Fruit fly (Drosophila melanogaster) whole organism, embryonic: ENCODE results near the gene Sfp77F.
A peak's percentile ranks its signal among the peaks of the same experiment; 100 is the strongest.

Source experiments
- CG10654 ChIP-seq: fragments of 200-800 bp; sonication (Bioruptor generic); optimal IDR thresholded peaks from 2 replicates; lab custom pipeline; 2016; ENCODE audit warnings: missing biosample characterization, missing genetic modification characterization
- CG11560 ChIP-seq: fragments of 200-800 bp; sonication (Bioruptor generic); IDR thresholded peaks from 3 replicates; pipeline ENCODE4 v1.3.6; 2022; ENCODE audit warnings: missing biosample characterization, missing genetic modification characterization
- CG12219 ChIP-seq: fragments of 200-800 bp; sonication (Bioruptor generic); optimal IDR thresholded peaks from 3 replicates; lab custom pipeline; 2018; ENCODE audit warnings: missing biosample characterization, mild to moderate bottlenecking, missing genetic modification characterization
- CG14860 ChIP-seq: fragments of 200-800 bp; sonication (Bioruptor generic); IDR thresholded peaks from 3 replicates; pipeline ENCODE4 v1.3.6; 2022; ENCODE audit warnings: missing biosample characterization, missing genetic modification characterization; ENCODE audit not compliant: partially characterized antibody
- CG1603 ChIP-seq: fragments of 200-800 bp; sonication (Bioruptor generic); optimal IDR thresholded peaks from 2 replicates; lab custom pipeline; 2019; ENCODE audit warnings: missing biosample characterization, mild to moderate bottlenecking, missing genetic modification characterization, moderate library complexity
- CG17328 ChIP-seq: fragments of 200-800 bp; sonication (Bioruptor generic); IDR thresholded peaks from 2 replicates; pipeline ENCODE4 v1.3.6; 2022; ENCODE audit warnings: missing biosample characterization, missing genetic modification characterization
- CG17359 ChIP-seq: fragments of 200-800 bp; sonication (Bioruptor generic); optimal IDR thresholded peaks from 3 replicates; lab custom pipeline; 2018; ENCODE audit warnings: missing biosample characterization, mild to moderate bottlenecking, missing genetic modification characterization, moderate library complexity
- CG2116 ChIP-seq: fragments of 200-800 bp; sonication (Bioruptor generic); optimal IDR thresholded peaks from 3 replicates; lab custom pipeline; 2018; ENCODE audit warnings: missing biosample characterization, mild to moderate bottlenecking, missing genetic modification characterization
- CG2678 ChIP-seq: fragments of 200-800 bp; sonication (Bioruptor generic); optimal IDR thresholded peaks from 3 replicates; lab custom pipeline; 2019; ENCODE audit warnings: missing biosample characterization, mild to moderate bottlenecking, missing genetic modification characterization, moderate library complexity
- CG30403 ChIP-seq: fragments of 200-800 bp; sonication (Bioruptor generic); optimal IDR thresholded peaks from 3 replicates; lab custom pipeline; 2016; ENCODE audit warnings: missing biosample characterization, missing genetic modification characterization
- CG33213 ChIP-seq: fragments of 200-800 bp; sonication (Bioruptor generic); optimal IDR thresholded peaks from 3 replicates; lab custom pipeline; 2016; ENCODE audit warnings: missing biosample characterization, missing genetic modification characterization
- CG6791 ChIP-seq: fragments of 200-800 bp; sonication (Bioruptor generic); IDR thresholded peaks from 3 replicates; pipeline ENCODE4 v1.3.6; 2022; ENCODE audit warnings: missing biosample characterization, missing genetic modification characterization; ENCODE audit not compliant: partially characterized antibody
- CG6813 ChIP-seq: fragments of 200-800 bp; sonication (Bioruptor generic); optimal IDR thresholded peaks from 2 replicates; lab custom pipeline; 2017; ENCODE audit warnings: missing biosample characterization, missing genetic modification characterization, mild to moderate bottlenecking, moderate library complexity, missing genetic modification reagents
- CG7987 ChIP-seq: fragments of 200-800 bp; sonication (Bioruptor generic); optimal IDR thresholded peaks from 2 replicates; lab custom pipeline; 2018; ENCODE audit warnings: missing biosample characterization, mild to moderate bottlenecking, missing genetic modification characterization, moderate library complexity
- CG8290 ChIP-seq, 3 experiments: fragments of 200-800 bp; sonication (Bioruptor generic); optimal IDR thresholded peaks; 2 replicates each; lab custom pipeline; 2016 to 2019; ENCODE audit warnings: missing biosample characterization in 3 of 3, missing genetic modification characterization in 3 of 3, mild to moderate bottlenecking in 2 of 3, moderate library complexity in 1 of 3
- CG8388 ChIP-seq: fragments of 200-800 bp; sonication (Bioruptor generic); optimal IDR thresholded peaks from 2 replicates; lab custom pipeline; 2019; ENCODE audit warnings: missing biosample characterization, mild to moderate bottlenecking, missing genetic modification characterization, moderate library complexity
- CG8924 ChIP-seq: fragments of 200-800 bp; optimal IDR thresholded peaks from 3 replicates; lab custom pipeline; 2019; ENCODE audit warnings: missing biosample characterization, mild to moderate bottlenecking, missing genetic modification characterization, moderate library complexity
- CG8944 ChIP-seq: fragments of 200-800 bp; sonication (Bioruptor generic); optimal IDR thresholded peaks from 3 replicates; lab custom pipeline; 2016; ENCODE audit warnings: missing biosample characterization, missing genetic modification characterization
- Chrac-16 ChIP-seq: fragments of 200-800 bp; sonication (Bioruptor generic); optimal IDR thresholded peaks from 3 replicates; lab custom pipeline; 2016; ENCODE audit warnings: missing biosample characterization, missing genetic modification characterization
- CkIIα-i1 ChIP-seq: fragments of 200-800 bp; sonication (Bioruptor generic); IDR thresholded peaks from 2 replicates; pipeline ENCODE4 v1.3.6; 2022; ENCODE audit warnings: missing biosample characterization, missing genetic modification characterization
- Dref ChIP-seq: fragments of 200-800 bp; sonication (Bioruptor generic); IDR thresholded peaks from 2 replicates; pipeline ENCODE4 v1.3.6; 2022; ENCODE audit warnings: missing biosample characterization, missing genetic modification characterization
- Fer1 ChIP-seq: fragments of 200-800 bp; sonication (Bioruptor generic); optimal IDR thresholded peaks from 2 replicates; lab custom pipeline; 2017; ENCODE audit warnings: missing biosample characterization, mild to moderate bottlenecking, missing genetic modification characterization
- Fer3 ChIP-seq: fragments of 200-800 bp; sonication (Bioruptor generic); optimal IDR thresholded peaks from 2 replicates; lab custom pipeline; 2018; ENCODE audit warnings: missing biosample characterization, mild to moderate bottlenecking, missing genetic modification characterization, moderate library complexity
- Meics ChIP-seq: fragments of 200-800 bp; sonication (Bioruptor generic); optimal IDR thresholded peaks from 2 replicates; lab custom pipeline; 2017; ENCODE audit warnings: missing biosample characterization, mild to moderate bottlenecking, missing genetic modification characterization
- NC2α ChIP-seq: fragments of 200-800 bp; sonication (Bioruptor generic); optimal IDR thresholded peaks from 2 replicates; lab custom pipeline; 2016; ENCODE audit warnings: missing biosample characterization, missing genetic modification characterization
- Trl ChIP-seq, 3 experiments: fragments of >200 bp in 2 of 3; fragments of 200-800 bp in 1 of 3; sonication (Bioruptor generic) in 1 of 3; optimal IDR thresholded peaks; 2 replicates in 1 of 3; 3 replicates in 2 of 3; lab custom pipeline; 2016 to 2017; ENCODE audit warnings: missing biosample characterization in 1 of 3, missing genetic modification characterization in 1 of 3
- Vsx1 ChIP-seq: fragments of 200-800 bp; sonication (Bioruptor generic); optimal IDR thresholded peaks from 2 replicates; lab custom pipeline; 2017; ENCODE audit warnings: missing biosample characterization, mild to moderate bottlenecking, missing genetic modification characterization, missing genetic modification reagents
- Xrp1 ChIP-seq: fragments of 200-800 bp; sonication (Bioruptor generic); IDR thresholded peaks from 2 replicates; pipeline ENCODE4 v1.3.6; 2022; ENCODE audit warnings: missing biosample characterization, missing genetic modification characterization
- ato ChIP-seq: fragments of 200-800 bp; sonication (Bioruptor generic); IDR thresholded peaks from 2 replicates; pipeline ENCODE4 v1.3.6; 2022; ENCODE audit warnings: missing biosample characterization, missing genetic modification characterization; ENCODE audit not compliant: partially characterized antibody
- chn ChIP-seq: fragments of 200-800 bp; sonication (Bioruptor generic); optimal IDR thresholded peaks from 2 replicates; lab custom pipeline; 2016; ENCODE audit warnings: missing biosample characterization, missing genetic modification characterization
- crc ChIP-seq: fragments of 200-800 bp; sonication (Bioruptor generic); optimal IDR thresholded peaks from 2 replicates; lab custom pipeline; 2016; ENCODE audit warnings: missing biosample characterization, missing genetic modification characterization
- crp ChIP-seq, 2 experiments: fragments of 200-800 bp; sonication (Bioruptor generic); optimal IDR thresholded peaks; 2 replicates in 1 of 2; 3 replicates in 1 of 2; lab custom pipeline; 2017; ENCODE audit warnings: missing biosample characterization in 2 of 2, missing genetic modification characterization in 2 of 2, mild to moderate bottlenecking in 1 of 2, moderate library complexity in 1 of 2
- ewg ChIP-seq: fragments of 200-800 bp; sonication (Bioruptor generic); optimal IDR thresholded peaks from 3 replicates; lab custom pipeline; 2017; ENCODE audit warnings: mild to moderate bottlenecking, missing biosample characterization, missing genetic modification reagents, missing genetic modification characterization
- exex ChIP-seq: fragments of 200-800 bp; sonication (Bioruptor generic); optimal IDR thresholded peaks from 4 replicates; lab custom pipeline; 2018; ENCODE audit warnings: missing biosample characterization, mild to moderate bottlenecking, missing genetic modification characterization, moderate library complexity
- gro ChIP-seq: fragments of 200-800 bp; sonication (Bioruptor generic); optimal IDR thresholded peaks from 2 replicates; lab custom pipeline; 2016; ENCODE audit warnings: missing biosample characterization, missing genetic modification characterization
- gsb ChIP-seq: fragments of 200-800 bp; sonication (Bioruptor generic); IDR thresholded peaks from 2 replicates; pipeline ENCODE4 v1.3.6; 2022; ENCODE audit warnings: missing biosample characterization, missing genetic modification characterization
- inv ChIP-seq: fragments of 200-800 bp; sonication (Bioruptor generic); IDR thresholded peaks from 2 replicates; pipeline ENCODE4 v1.3.6; 2022; ENCODE audit warnings: missing biosample characterization, missing genetic modification characterization; ENCODE audit not compliant: partially characterized antibody
- lmd ChIP-seq: fragments of 200-800 bp; sonication (Bioruptor generic); IDR thresholded peaks from 2 replicates; pipeline ENCODE4 v1.3.6; 2022; ENCODE audit warnings: missing biosample characterization, missing genetic modification characterization
- maf-S ChIP-seq: fragments of 200-800 bp; sonication (Bioruptor generic); optimal IDR thresholded peaks from 2 replicates; lab custom pipeline; 2016; ENCODE audit warnings: missing biosample characterization, missing genetic modification characterization
- pfk ChIP-seq: fragments of 200-800 bp; sonication (Bioruptor generic); optimal IDR thresholded peaks from 2 replicates; lab custom pipeline; 2018; ENCODE audit warnings: missing biosample characterization, mild to moderate bottlenecking, missing genetic modification characterization, moderate library complexity
- psq ChIP-seq: fragments of 200-800 bp; sonication (Bioruptor generic); optimal IDR thresholded peaks from 2 replicates; lab custom pipeline; 2017; ENCODE audit warnings: missing biosample characterization, missing genetic modification characterization
- salm ChIP-seq: fragments of 200-800 bp; sonication (Bioruptor generic); optimal IDR thresholded peaks from 2 replicates; lab custom pipeline; 2018; ENCODE audit warnings: missing biosample characterization, mild to moderate bottlenecking, missing genetic modification characterization
- schlank ChIP-seq: fragments of 200-800 bp; sonication (Bioruptor generic); optimal IDR thresholded peaks from 2 replicates; lab custom pipeline; 2018; ENCODE audit warnings: missing biosample characterization, mild to moderate bottlenecking, missing genetic modification characterization
- slou ChIP-seq: fragments of 200-800 bp; sonication (Bioruptor generic); optimal IDR thresholded peaks from 3 replicates; lab custom pipeline; 2016; ENCODE audit warnings: missing biosample characterization, missing genetic modification characterization
- sr ChIP-seq: fragments of 200-800 bp; sonication (Bioruptor generic); IDR thresholded peaks from 3 replicates; pipeline ENCODE4 v1.3.6; 2022; ENCODE audit warnings: missing biosample characterization, missing genetic modification characterization
- sug ChIP-seq: fragments of 200-800 bp; optimal IDR thresholded peaks from 2 replicates; lab custom pipeline; 2019; ENCODE audit warnings: missing biosample characterization, mild to moderate bottlenecking, missing genetic modification characterization, moderate library complexity
- tx ChIP-seq: fragments of 200-800 bp; sonication (Bioruptor generic); optimal IDR thresholded peaks from 2 replicates; lab custom pipeline; 2016; ENCODE audit warnings: missing biosample characterization, missing genetic modification characterization
- unpg ChIP-seq: fragments of 200-800 bp; sonication (Bioruptor generic); optimal IDR thresholded peaks from 3 replicates; lab custom pipeline; 2018; ENCODE audit warnings: missing biosample characterization, mild to moderate bottlenecking, missing genetic modification characterization, moderate library complexity
- zen2 ChIP-seq: fragments of 200-800 bp; sonication (Bioruptor generic); IDR thresholded peaks from 3 replicates; pipeline ENCODE4 v1.3.6; 2022; ENCODE audit warnings: missing biosample characterization, missing genetic modification characterization; ENCODE audit not compliant: partially characterized antibody
- zfh2 ChIP-seq: fragments of 200-800 bp; sonication (Bioruptor generic); optimal IDR thresholded peaks from 2 replicates; lab custom pipeline; 2016; ENCODE audit warnings: missing biosample characterization, missing genetic modification characterization

The Sfp77F gene

dm6 chr3L:20944180-20944579, 47.0 kb upstream of the Sfp77F start (continued):
- TF ChIP-seq CG8290 (GFP tag; optimal IDR thresholded peaks at IDR 0.05; lab: Kevin White, UChicago) (peak; percentile 31), CG8290 (tag; optimal IDR thresholded peaks at IDR 0.05; lab: Kevin White, UChicago) (peak; percentile 3 to 21), CG6791 (no peak), tx (no peak), psq (GFP tag; lab: Kevin White, UChicago) (no peak), lmd (GFP tag; lab: Robert Waterston, UW) (no peak), slou (no peak), Fer1 (no peak), CG8924 (tag; lab: Kevin White, UChicago) (peak; percentile 43), CG7987 (GFP tag; lab: Kevin White, UChicago) (peak; percentile 42), zfh2 (GFP tag; lab: Kevin White, UChicago) (no peak), CG2678 (peak; percentile 43), CG30403 (no peak), ato (GFP tag; lab: Robert Waterston, UW) (no peak), Dref (no peak), CG33213 (GFP tag; lab: Kevin White, UChicago) (no peak), crc (peak; percentile 29), CG8944 (no peak), CG14860 (GFP tag; lab: Robert Waterston, UW) (no peak), CG8388 (GFP tag; lab: Kevin White, UChicago) (peak; percentile 6), crp (GFP tag; optimal IDR thresholded peaks at IDR 0.05; lab: Kevin White, UChicago) (no peak), CG6813 (GFP tag; lab: Kevin White, UChicago) (peak; percentile 70), sr (GFP tag; lab: Robert Waterston, UW) (0 out of 3 replicates have a peak, but pooled peaks have one; percentile 30), CG10654 (GFP tag; lab: Kevin White, UChicago) (peak; percentile 15), CG1603 (tag; lab: Kevin White, UChicago) (peak; percentile 66), CG17328 (GFP tag; lab: Robert Waterston, UW) (no peak), zen2 (GFP tag; lab: Robert Waterston, UW) (no peak), Xrp1 (GFP tag; lab: Robert Waterston, UW) (peak; percentile 67), unpg (GFP tag; lab: Kevin White, UChicago) (peak; percentile 19), schlank (tag; lab: Kevin White, UChicago) (no peak), Trl (optimal IDR thresholded peaks at IDR 0.05; lab: Kevin White, UChicago) (no peak), Trl (GFP tag; optimal IDR thresholded peaks at IDR 0.05; lab: Kevin White, UChicago) (peak; percentile 41), Fer3 (tag; lab: Kevin White, UChicago) (no peak), gro (GFP tag; lab: Kevin White, UChicago) (no peak), Vsx1 (GFP tag; lab: Kevin White, UChicago) (peak; percentile 26), NC2α (GFP tag; lab: Kevin White, UChicago) (no peak), CG11560 (tag; lab: Robert Waterston, UW) (no peak), inv (GFP tag; lab: Robert Waterston, UW) (no peak), pfk (no peak), salm (peak; percentile 8), chn (GFP tag; lab: Kevin White, UChicago) (no peak), CG12219 (GFP tag; lab: Kevin White, UChicago) (peak; percentile 25), ewg (GFP tag; lab: Kevin White, UChicago) (no peak), CG17359 (peak; percentile 34), Meics (GFP tag; lab: Kevin White, UChicago) (no peak), CkIIα-i1 (no peak), gsb (GFP tag; lab: Robert Waterston, UW) (no peak), maf-S (GFP tag; lab: Kevin White, UChicago) (no peak), sug (tag; lab: Kevin White, UChicago) (no peak), Chrac-16 (no peak), exex (no peak), CG2116 (GFP tag; lab: Kevin White, UChicago) (peak; percentile 22)
